Fruit fly (Drosophila melanogaster): ENCODE data around the gene Hsp23.

The Hsp23 gene

DNA sequence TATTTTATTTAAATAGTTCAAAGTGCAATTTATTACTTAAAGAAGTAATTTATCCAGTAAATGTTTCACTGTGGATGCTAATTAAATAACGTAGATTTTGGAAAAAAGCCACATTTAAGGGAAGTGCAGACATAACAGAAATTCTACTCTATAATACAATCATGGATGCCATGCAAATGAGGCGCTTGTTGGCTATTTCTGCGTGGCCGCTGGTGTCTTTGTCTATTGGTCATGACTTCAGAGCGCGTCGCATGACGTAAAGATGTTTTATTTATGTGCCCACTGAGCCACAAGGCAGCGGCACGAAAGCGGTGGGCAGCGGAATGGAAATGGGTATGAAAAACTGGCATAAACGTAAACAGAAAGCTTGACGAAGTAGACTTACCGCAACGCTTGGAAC is 44.2 kb downstream of the Hsp23 start (continued):
- peak; percentile 22 for TF ChIP-seq vri (GFP tag; optimal IDR thresholded peaks at IDR 0.05)
- TF ChIP-seq dsx (GFP tag; optimal IDR thresholded peaks at IDR 0.05; ENCODE audit: poor library complexity, severe bottlenecking): no peak
- TF ChIP-seq CG10631 (GFP tag; optimal IDR thresholded peaks at IDR 0.05): no peak
- TF ChIP-seq fd59A (GFP tag; optimal IDR thresholded peaks at IDR 0.05): no peak
- peak; percentile 0 for TF ChIP-seq CG4318 (GFP tag; optimal IDR thresholded peaks at IDR 0.05)
- TF ChIP-seq acj6 (GFP tag; optimal IDR thresholded peaks at IDR 0.05): no peak
- peak; percentile 31 for TF ChIP-seq net (GFP tag; optimal IDR thresholded peaks at IDR 0.05)
- peak; percentile 10 for TF ChIP-seq CG6276 (GFP tag; optimal IDR thresholded peaks at IDR 0.05)
- TF ChIP-seq CG8632 (GFP tag; optimal IDR thresholded peaks at IDR 0.05): no peak
- TF ChIP-seq CG7368 (GFP tag; optimal IDR thresholded peaks at IDR 0.05): no peak
- TF ChIP-seq Gug (GFP tag; IDR thresholded peaks at IDR 0.05): no peak
- TF ChIP-seq esn (GFP tag; optimal IDR thresholded peaks at IDR 0.05): no peak
- no peak for TF ChIP-seq CG11294 (GFP tag; IDR thresholded peaks at IDR 0.05)
- TF ChIP-seq CG6854 (GFP tag; optimal IDR thresholded peaks at IDR 0.05): no peak
- TF ChIP-seq OdsH (GFP tag; optimal IDR thresholded peaks at IDR 0.05): no peak
- TF ChIP-seq Smox (GFP tag; optimal IDR thresholded peaks at IDR 0.05): no peak
- TF ChIP-seq CG10669 (GFP tag; optimal IDR thresholded peaks at IDR 0.05): no peak
- TF ChIP-seq dac (GFP tag; optimal IDR thresholded peaks at IDR 0.05): no peak
- TF ChIP-seq CG11762 (GFP tag; optimal IDR thresholded peaks at IDR 0.05; ENCODE audit: insufficient read depth): no peak
- no peak for TF ChIP-seq Ets21C (GFP tag; optimal IDR thresholded peaks at IDR 0.05)
- peak; percentile 40; the same call in 1 of the 3 replicates for TF ChIP-seq CG6163 (GFP tag; IDR thresholded peaks at IDR 0.05)
- no peak for TF ChIP-seq CG1621 (tag; optimal IDR thresholded peaks at IDR 0.05)
- no peak for TF ChIP-seq cyc (GFP tag; optimal IDR thresholded peaks at IDR 0.05)
- TF ChIP-seq eg (GFP tag; IDR thresholded peaks at IDR 0.05): peak; percentile 63; the same call in 2 of the 3 replicates
- TF ChIP-seq Sox14 (GFP tag; optimal IDR thresholded peaks at IDR 0.05): no peak
- TF ChIP-seq pdm3 (GFP tag; optimal IDR thresholded peaks at IDR 0.05): no peak
- TF ChIP-seq Blimp-1 (GFP tag; optimal IDR thresholded peaks at IDR 0.05): no peak
- no peak for TF ChIP-seq Lpt (GFP tag; optimal IDR thresholded peaks at IDR 0.05)
- peak; percentile 35; the same call in 2 of the 3 replicates for TF ChIP-seq CG8119 (GFP tag; IDR thresholded peaks at IDR 0.05)
- no peak for TF ChIP-seq Ets96B (tag; optimal IDR thresholded peaks at IDR 0.05)
- no peak for TF ChIP-seq Eip75B (GFP tag; optimal IDR thresholded peaks at IDR 0.05)
- no peak for TF ChIP-seq fkh (GFP tag; optimal IDR thresholded peaks at IDR 0.05)
- no peak for TF ChIP-seq lz (GFP tag; optimal IDR thresholded peaks at IDR 0.05)

DNA sequence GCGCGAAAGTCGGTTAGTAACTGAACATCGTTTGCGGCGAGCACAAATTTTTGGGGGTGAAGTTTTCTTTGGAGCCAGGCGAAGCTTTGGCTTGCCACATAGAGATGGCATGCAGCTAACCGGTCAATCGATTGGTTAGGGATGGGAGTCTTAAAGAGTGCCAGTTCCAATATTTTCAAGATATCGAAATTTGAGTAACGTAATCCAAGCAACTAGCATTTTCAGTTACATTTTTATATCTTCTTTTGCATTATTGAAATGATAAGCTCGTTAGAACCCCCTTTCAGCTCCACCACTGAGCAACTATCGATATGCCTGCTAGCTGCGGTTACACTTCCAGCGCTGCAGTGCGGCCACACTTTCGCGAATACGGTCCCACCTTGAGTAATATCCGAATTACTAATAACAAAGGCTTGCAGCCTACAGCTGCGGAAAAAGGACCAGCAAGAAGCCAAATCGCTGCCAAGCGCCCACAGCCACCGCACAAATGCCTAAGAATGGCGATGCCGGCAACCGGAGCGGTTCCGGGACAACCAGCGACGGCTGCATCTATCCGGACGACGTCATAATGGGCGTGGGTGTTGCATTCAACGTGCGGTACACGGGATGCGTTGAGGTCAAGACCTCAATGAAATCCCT is 45.1 kb downstream of the Hsp23 start, which contains the start of the genes Atat and Shc:
Gene Atat, minus strand, starts transcription at position 103 of the 639 bp plus-strand sequence.
Gene Shc, plus strand, starts transcription at position 355 of the 639 bp plus-strand sequence.
- peak; percentile 83 to 96 for TF ChIP-seq ss (GFP tag; optimal IDR thresholded peaks at IDR 0.05)
- TF ChIP-seq CG6792 (GFP tag; optimal IDR thresholded peaks at IDR 0.05): peak; percentile 98
- peak; percentile 99 for TF ChIP-seq CG10631 (GFP tag; optimal IDR thresholded peaks at IDR 0.05)
- TF ChIP-seq CG31627 (GFP tag; optimal IDR thresholded peaks at IDR 0.05): peak; percentile 100
- TF ChIP-seq CG34406 (GFP tag; optimal IDR thresholded peaks at IDR 0.05): peak; percentile 98
- peak; percentile 98 for TF ChIP-seq dac (GFP tag; optimal IDR thresholded peaks at IDR 0.05)
- peak; percentile 99 for TF ChIP-seq pdm3 (GFP tag; optimal IDR thresholded peaks at IDR 0.05)
- peak; percentile 97 for TF ChIP-seq vri (GFP tag; optimal IDR thresholded peaks at IDR 0.05)
- TF ChIP-seq CG6163 (GFP tag; IDR thresholded peaks at IDR 0.05): peak; percentile 99
- peak; percentile 99 for TF ChIP-seq OdsH (GFP tag; optimal IDR thresholded peaks at IDR 0.05)
- peak; percentile 99 for TF ChIP-seq CG3032 (tag; optimal IDR thresholded peaks at IDR 0.05)
- peak; percentile 100 for TF ChIP-seq Sox15 (GFP tag; optimal IDR thresholded peaks at IDR 0.05)
- TF ChIP-seq dsx (GFP tag; optimal IDR thresholded peaks at IDR 0.05; ENCODE audit: poor library complexity, severe bottlenecking): peak; percentile 93
- peak; percentile 95 for TF ChIP-seq spab (GFP tag; optimal IDR thresholded peaks at IDR 0.05)
- TF ChIP-seq esn (GFP tag; optimal IDR thresholded peaks at IDR 0.05): peak; percentile 99
- TF ChIP-seq CG7368 (GFP tag; optimal IDR thresholded peaks at IDR 0.05): peak; percentile 98
- TF ChIP-seq Eip78C (GFP tag): peak; percentile 99
- TF ChIP-seq lz (GFP tag; optimal IDR thresholded peaks at IDR 0.05): peak; percentile 99
- peak; percentile 96 for TF ChIP-seq CG10669 (GFP tag; optimal IDR thresholded peaks at IDR 0.05)
- TF ChIP-seq eg (GFP tag; IDR thresholded peaks at IDR 0.05): peak; percentile 99
- TF ChIP-seq topi (GFP tag; optimal IDR thresholded peaks at IDR 0.05): peak; percentile 99
- TF ChIP-seq fd59A (GFP tag; optimal IDR thresholded peaks at IDR 0.05): peak; percentile 98
- peak; percentile 97 for TF ChIP-seq Sox102F (GFP tag; optimal IDR thresholded peaks at IDR 0.05)
- TF ChIP-seq svp (GFP tag): peak; percentile 99
- peak; percentile 99 for TF ChIP-seq Smox (GFP tag; optimal IDR thresholded peaks at IDR 0.05)
- TF ChIP-seq CG8119 (GFP tag; IDR thresholded peaks at IDR 0.05): peak; percentile 94
- peak; percentile 98 for TF ChIP-seq Met (GFP tag; optimal IDR thresholded peaks at IDR 0.05)
- peak; percentile 96 for TF ChIP-seq Hr38 (GFP tag; optimal IDR thresholded peaks at IDR 0.05)
- peak; percentile 98 for TF ChIP-seq Eip75B (GFP tag; optimal IDR thresholded peaks at IDR 0.05)
- peak; percentile 97 for TF ChIP-seq CG1621 (tag; optimal IDR thresholded peaks at IDR 0.05)
- peak; percentile 97 for TF ChIP-seq CG11762 (GFP tag; optimal IDR thresholded peaks at IDR 0.05; ENCODE audit: insufficient read depth)
- peak; percentile 93 for TF ChIP-seq CG6808 (GFP tag; optimal IDR thresholded peaks at IDR 0.05)
- peak; percentile 99 for TF ChIP-seq acj6 (GFP tag; optimal IDR thresholded peaks at IDR 0.05)
